Fruit fly (Drosophila melanogaster): ENCODE data around the gene B-H2.

B-H2 gene

DNA sequence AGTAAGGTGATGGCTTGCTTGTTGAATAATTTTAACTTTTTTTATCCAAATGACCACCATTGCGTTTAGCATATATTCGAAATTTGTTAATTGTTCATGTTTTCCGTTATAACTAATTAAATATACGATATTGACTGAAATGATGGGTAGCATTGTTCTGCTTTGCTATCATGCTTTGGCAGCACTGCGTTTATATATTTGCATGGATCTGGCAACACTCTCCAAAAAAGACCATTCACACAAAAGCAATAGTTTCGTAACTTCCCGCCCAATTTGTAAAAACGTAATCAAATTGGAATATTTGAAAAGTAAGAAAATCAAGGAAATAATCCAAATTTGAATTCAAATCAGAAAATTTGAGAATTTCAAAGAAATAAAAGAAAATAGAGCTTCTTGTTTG lies 8.8 kb upstream of the B-H2 start (continued):
- TF ChIP-seq emc (GFP tag; optimal IDR thresholded peaks at IDR 0.05), result no peak
- peak; percentile 61; the same call in 2 of the 3 replicates for TF ChIP-seq Opbp (GFP tag; IDR thresholded peaks at IDR 0.05; ENCODE audit: partially characterized antibody)
- TF ChIP-seq CTCF (GFP tag; optimal IDR thresholded peaks at IDR 0.05), result peak; percentile 10
- TF ChIP-seq CG17829 (tag; optimal IDR thresholded peaks at IDR 0.05), result peak; percentile 39
- TF ChIP-seq lbe (GFP tag; optimal IDR thresholded peaks at IDR 0.05), result no peak
- TF ChIP-seq ato (GFP tag; IDR thresholded peaks at IDR 0.05; ENCODE audit: partially characterized antibody), result peak; percentile 63
- TF ChIP-seq cwo (GFP tag; optimal IDR thresholded peaks at IDR 0.05), result peak; percentile 81
- peak; percentile 45; the same call in 1 of the 2 replicates for TF ChIP-seq MBD-R2 (GFP tag; IDR thresholded peaks at IDR 0.05)
- peak; percentile 70 for TF ChIP-seq dm (GFP tag; optimal IDR thresholded peaks at IDR 0.05)
- peak; percentile 85 for TF ChIP-seq CG34224 (GFP tag; IDR thresholded peaks at IDR 0.05; ENCODE audit: partially characterized antibody)
- TF ChIP-seq Elba2 (GFP tag; optimal IDR thresholded peaks at IDR 0.05), result peak; percentile 85
- no peak for TF ChIP-seq CG14441 (GFP tag; IDR thresholded peaks at IDR 0.05)
- no peak for TF ChIP-seq onecut (GFP tag; IDR thresholded peaks at IDR 0.05)
- peak; percentile 81 for TF ChIP-seq CG13287 (GFP tag; IDR thresholded peaks at IDR 0.05; ENCODE audit: partially characterized antibody)
- peak in 1 of 2 experiments; percentile 2 for TF ChIP-seq Trl (optimal IDR thresholded peaks at IDR 0.05)
- TF ChIP-seq Trl (GFP tag; optimal IDR thresholded peaks at IDR 0.05), result no peak
- peak; percentile 65 for TF ChIP-seq B-H2 (GFP tag; optimal IDR thresholded peaks at IDR 0.05)
- peak; percentile 93 for TF ChIP-seq Lhr (GFP tag; optimal IDR thresholded peaks at IDR 0.05)
- no peak for TF ChIP-seq Neu2 (GFP tag; optimal IDR thresholded peaks at IDR 0.05; ENCODE audit: borderline replicate concordance)
- TF ChIP-seq vnd (GFP tag; IDR thresholded peaks at IDR 0.05; ENCODE audit: partially characterized antibody), result 0 out of 3 replicates have a peak, but pooled peaks have one; percentile 30

DNA sequence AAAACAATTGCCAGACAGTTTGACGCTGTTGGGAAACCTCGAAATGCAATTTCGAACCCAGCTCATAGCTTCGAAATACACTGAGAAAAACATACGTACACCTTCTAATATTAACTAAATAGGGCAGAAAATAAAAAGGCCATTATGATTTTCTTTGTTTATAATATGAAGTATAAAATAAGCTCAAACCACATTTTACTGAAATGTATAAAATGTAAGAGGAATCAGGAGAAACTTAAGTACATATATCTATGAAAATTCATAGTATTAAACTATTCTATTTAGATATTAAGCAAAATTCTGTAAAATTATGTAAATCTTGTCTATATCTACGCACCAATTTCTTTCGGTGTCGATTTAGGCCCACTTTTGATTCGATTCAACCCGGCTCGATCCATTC lies 6.2 kb upstream of the B-H2 start:
- TF ChIP-seq CG17361 (GFP tag; IDR thresholded peaks at IDR 0.05), result peak; percentile 63; the same call in 2 of the 3 replicates
- no peak for TF ChIP-seq tna (GFP tag; IDR thresholded peaks at IDR 0.05; ENCODE audit: partially characterized antibody)
- peak; percentile 24 for TF ChIP-seq dmrt11E (tag; optimal IDR thresholded peaks at IDR 0.05)
- peak in 1 of 2 experiments; percentile 26 for TF ChIP-seq bsh (GFP tag; optimal IDR thresholded peaks at IDR 0.05)
- peak; percentile 53 for TF ChIP-seq sens (GFP tag)
- peak; percentile 46 for TF ChIP-seq CG10979 (tag; optimal IDR thresholded peaks at IDR 0.05)
- TF ChIP-seq prd (optimal IDR thresholded peaks at IDR 0.05), result no peak
- TF ChIP-seq prd (GFP tag; IDR thresholded peaks at IDR 0.05), result no peak
- TF ChIP-seq CG12391 (tag; optimal IDR thresholded peaks at IDR 0.05), result peak; percentile 21
- TF ChIP-seq Sox102F (GFP tag; optimal IDR thresholded peaks at IDR 0.05), result peak; percentile 37
- peak; percentile 13 for TF ChIP-seq D19A (tag; optimal IDR thresholded peaks at IDR 0.05)
- TF ChIP-seq CG10267 (tag; optimal IDR thresholded peaks at IDR 0.05), result peak; percentile 27
- peak; percentile 28 for TF ChIP-seq Blimp-1 (GFP tag; optimal IDR thresholded peaks at IDR 0.05)
- TF ChIP-seq CoRest (tag; optimal IDR thresholded peaks at IDR 0.05), result peak; percentile 15
- TF ChIP-seq CG14710 (tag; optimal IDR thresholded peaks at IDR 0.05), result peak; percentile 22
- peak; percentile 63 for TF ChIP-seq gem (tag; optimal IDR thresholded peaks at IDR 0.05)
- peak; percentile 38; the same call in 1 of the 2 replicates for TF ChIP-seq Xrp1 (GFP tag; IDR thresholded peaks at IDR 0.05)
- TF ChIP-seq Hr51 (GFP tag; optimal IDR thresholded peaks at IDR 0.05), result peak in 1 of 2 experiments; percentile 30
- peak; percentile 15 for TF ChIP-seq fd96Cb (tag; optimal IDR thresholded peaks at IDR 0.05)
- no peak for TF ChIP-seq CG10543 (GFP tag; optimal IDR thresholded peaks at IDR 0.05)
- TF ChIP-seq Ssrp (tag; optimal IDR thresholded peaks at IDR 0.05), result peak; percentile 34
- TF ChIP-seq CG11247 (GFP tag; IDR thresholded peaks at IDR 0.05), result no peak
- TF ChIP-seq Gug (GFP tag; IDR thresholded peaks at IDR 0.05), result no peak
- TF ChIP-seq CG7357 (GFP tag; IDR thresholded peaks at IDR 0.05), result no peak
- no peak for TF ChIP-seq pzg (GFP tag; optimal IDR thresholded peaks at IDR 0.05)
- TF ChIP-seq Spps (tag; optimal IDR thresholded peaks at IDR 0.05), result no peak
- peak; percentile 55 for TF ChIP-seq phol (tag; optimal IDR thresholded peaks at IDR 0.05)
- TF ChIP-seq unpg (GFP tag; optimal IDR thresholded peaks at IDR 0.05), result peak; percentile 15
- TF ChIP-seq Eip74EF (GFP tag; optimal IDR thresholded peaks at IDR 0.05), result no peak
- TF ChIP-seq CG31441 (GFP tag; IDR thresholded peaks at IDR 0.05), result peak; percentile 44

All from whole organism, embryonic.